Worm (Caenorhabditis elegans): ENCODE results near the gene twk-18.

twk-18 gene

DNA sequence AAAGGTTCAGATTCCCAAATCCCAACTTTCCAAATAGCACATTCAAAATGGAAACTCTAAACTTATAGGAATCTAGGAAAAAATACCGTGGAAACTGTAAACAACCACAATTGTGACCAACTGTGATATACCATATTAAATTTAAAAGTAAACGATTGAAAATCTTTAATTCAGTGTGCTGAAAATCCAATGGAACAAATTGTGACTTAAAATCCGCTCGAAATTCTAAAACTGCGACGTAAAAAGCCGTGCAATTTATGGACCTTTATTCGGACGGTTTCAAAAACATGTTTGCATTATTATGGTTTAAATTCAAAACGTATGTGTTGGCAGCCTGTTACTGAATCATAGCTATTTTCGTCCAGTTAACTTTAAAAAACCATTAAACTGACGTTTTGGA lies 35.9 kb downstream of the twk-18 start:
- no peak for TF ChIP-seq mdl-1 (tag; optimal IDR thresholded peaks at IDR 0.05)
- TF ChIP-seq gei-8 (GFP tag; optimal IDR thresholded peaks at IDR 0.05) = no peak
- TF ChIP-seq unc-62 (GFP tag; optimal IDR thresholded peaks at IDR 0.05 in 1 of 2) = peak in 1 of 2 experiments; percentile 95
- no peak for TF ChIP-seq unc-62 (tag; optimal IDR thresholded peaks at IDR 0.05)
- no peak for TF ChIP-seq F10B5.3 (tag; optimal IDR thresholded peaks at IDR 0.05)

DNA sequence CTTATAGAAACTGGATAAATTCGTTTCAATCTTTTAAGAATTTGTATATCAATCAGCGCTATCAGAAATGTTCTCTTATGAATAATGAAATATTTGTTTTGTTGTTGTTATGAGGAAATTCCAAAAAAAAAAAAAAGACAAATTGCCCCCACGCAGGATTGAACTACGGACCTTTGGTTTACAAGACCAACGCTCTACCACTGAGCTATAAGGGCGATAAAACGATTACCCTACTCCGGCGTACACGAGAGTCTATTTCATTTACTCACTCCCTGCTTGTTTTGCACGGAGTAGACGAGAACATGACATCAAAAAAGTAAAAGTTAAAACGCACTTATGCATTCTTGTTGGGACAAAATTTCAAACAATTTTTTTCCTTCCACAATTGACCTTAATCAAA lies 36.3 kb downstream of the twk-18 start:
- no peak for TF ChIP-seq duxl-1 (tag; optimal IDR thresholded peaks at IDR 0.05; ENCODE audit: poor library complexity)
- peak; percentile 90 for TF ChIP-seq tra-1 (GFP tag; IDR thresholded peaks at IDR 0.05)
- TF ChIP-seq daf-16 (GFP tag; optimal IDR thresholded peaks at IDR 0.05) = peak; percentile 27 to 84
- peak; percentile 60 for TF ChIP-seq daf-16 (tag; optimal IDR thresholded peaks at IDR 0.05)
- TF ChIP-seq madf-9 (GFP tag; conservative IDR thresholded peaks at IDR 0.05) = no peak; the same call in 1 of the 2 replicates
- TF ChIP-seq lin-38 (GFP tag; IDR thresholded peaks at IDR 0.05) = no peak; the same call in none of the 2 replicates
- TF ChIP-seq F26F4.8 (GFP tag; conservative IDR thresholded peaks at IDR 0.05) = peak; percentile 92
- no peak; the same call in none of the 2 replicates for TF ChIP-seq nhr-41 (GFP tag; IDR thresholded peaks at IDR 0.05)
- no peak for TF ChIP-seq lin-13 (GFP tag; optimal IDR thresholded peaks at IDR 0.05)
- TF ChIP-seq mdl-1 (tag; optimal IDR thresholded peaks at IDR 0.05) = no peak
- peak; percentile 88; the same call in 1 of the 2 replicates for TF ChIP-seq zip-11 (GFP tag; IDR thresholded peaks at IDR 0.05)
- no peak for TF ChIP-seq egl-43 (GFP tag; IDR thresholded peaks at IDR 0.05)
- no peak for TF ChIP-seq nhr-25 (tag; optimal IDR thresholded peaks at IDR 0.05; ENCODE audit: borderline replicate concordance, insufficient read depth)
- no peak for TF ChIP-seq ces-1 (GFP tag; optimal IDR thresholded peaks at IDR 0.05)
- TF ChIP-seq nhr-48 (tag; optimal IDR thresholded peaks at IDR 0.05) = peak; percentile 56
- no peak for TF ChIP-seq nhr-237 (tag; optimal IDR thresholded peaks at IDR 0.05)
- no peak; the same call in 1 of the 2 replicates for TF ChIP-seq mxl-2 (GFP tag; conservative IDR thresholded peaks at IDR 0.05)
- TF ChIP-seq nhr-111 (GFP tag; optimal IDR thresholded peaks at IDR 0.05) = peak; percentile 25
- no peak for TF ChIP-seq T20F7.1 (GFP tag; optimal IDR thresholded peaks at IDR 0.05)
- no peak for TF ChIP-seq fos-1 (tag; optimal IDR thresholded peaks at IDR 0.05)
- TF ChIP-seq dve-1 (tag; optimal IDR thresholded peaks at IDR 0.05; ENCODE audit: insufficient read depth) = no peak
- no peak for TF ChIP-seq ceh-32 (tag; optimal IDR thresholded peaks at IDR 0.05; ENCODE audit: poor library complexity)
- TF ChIP-seq unc-39 (tag; optimal IDR thresholded peaks at IDR 0.05) = no peak
- TF ChIP-seq pha-4 (GFP tag; IDR thresholded peaks at IDR 0.05) = peak; percentile 92
- TF ChIP-seq pha-4 (tag; optimal IDR thresholded peaks at IDR 0.05) = no peak
- no peak for TF ChIP-seq D1046.2 (GFP tag; IDR thresholded peaks at IDR 0.05)
- peak; percentile 21 for TF ChIP-seq unc-130 (GFP tag; optimal IDR thresholded peaks at IDR 0.05)
- no peak for TF ChIP-seq nhr-10 (tag; optimal IDR thresholded peaks at IDR 0.05)
- no peak for TF ChIP-seq pqm-1 (tag; optimal IDR thresholded peaks at IDR 0.05)
- TF ChIP-seq hmg-1.1 (GFP tag; IDR thresholded peaks at IDR 0.05) = peak; percentile 68
- no peak for TF ChIP-seq zag-1 (tag; optimal IDR thresholded peaks at IDR 0.05)
- TF ChIP-seq Y75B8A.6 (GFP tag; IDR thresholded peaks at IDR 0.05) = peak; percentile 81; the same call in 1 of the 2 replicates
- TF ChIP-seq nhr-11 (tag; optimal IDR thresholded peaks at IDR 0.05) = no peak
- 0 out of 2 replicates have a peak, but pooled peaks have one; percentile 34 for TF ChIP-seq dmd-9 (GFP tag; IDR thresholded peaks at IDR 0.05)
- no peak for TF ChIP-seq zfp-3 (GFP tag; conservative IDR thresholded peaks at IDR 0.05)
- no peak for TF ChIP-seq ama-1 (optimal IDR thresholded peaks at IDR 0.05)
- no peak for TF ChIP-seq lsy-2 (tag; optimal IDR thresholded peaks at IDR 0.05)
- TF ChIP-seq fkh-10 (GFP tag; optimal IDR thresholded peaks at IDR 0.05) = no peak
- TF ChIP-seq Y5F2A.4 (GFP tag; optimal IDR thresholded peaks at IDR 0.05) = peak; percentile 34
- no peak for TF ChIP-seq skn-1 (tag; optimal IDR thresholded peaks at IDR 0.05)
- no peak; the same call in 1 of the 2 replicates for TF ChIP-seq Y48G9A.11 (GFP tag; IDR thresholded peaks at IDR 0.05)
- no peak for TF ChIP-seq aly-2 (tag; optimal IDR thresholded peaks at IDR 0.05)
- no peak for TF ChIP-seq lin-15B (tag; optimal IDR thresholded peaks at IDR 0.05)
- TF ChIP-seq rbr-2 (tag; optimal IDR thresholded peaks at IDR 0.05) = peak; percentile 56
- no peak for TF ChIP-seq tag-97 (GFP tag; IDR thresholded peaks at IDR 0.05)
- TF ChIP-seq arid-1 (GFP tag; conservative IDR thresholded peaks at IDR 0.05) = peak; percentile 89
